Worm (Caenorhabditis elegans): ENCODE measurements around the gene tmem-184.

Gene tmem-184

DNA sequence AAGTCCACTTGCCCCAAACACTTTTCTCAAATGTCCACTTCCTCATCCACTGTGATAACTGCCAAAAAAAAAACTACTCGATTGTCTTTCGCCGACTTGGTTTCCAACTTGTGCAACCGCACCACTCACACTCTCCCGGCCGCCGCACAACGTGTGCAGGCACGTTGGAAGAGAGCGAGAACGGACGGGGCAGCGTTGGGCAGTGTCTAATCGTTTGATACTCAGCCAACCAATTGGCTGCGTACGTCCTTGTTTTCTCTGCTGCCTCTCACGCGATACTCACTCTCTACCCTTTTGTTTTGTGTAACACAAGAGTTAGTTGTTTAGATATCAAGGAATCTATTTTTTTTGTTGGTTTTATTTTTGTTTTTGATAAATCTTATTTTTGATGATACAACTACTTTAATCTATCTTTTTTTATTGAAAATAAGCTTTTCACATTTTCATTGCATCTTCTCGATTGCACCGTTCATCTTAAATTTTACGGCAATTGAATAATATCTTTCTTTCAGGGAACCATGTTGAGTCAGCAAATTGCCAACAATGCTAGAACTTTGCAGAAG, 46.9 kb upstream of the tmem-184 start, which contains the start of gene sucl-1 (continued):
- TF ChIP-seq B0035.1 (tag; optimal IDR thresholded peaks at IDR 0.05) (no peak), F49E8.2 (tag; optimal IDR thresholded peaks at IDR 0.05; ENCODE audit: insufficient read depth) (no peak), cebp-1 (GFP tag; IDR thresholded peaks at IDR 0.05) (peak; percentile 55; the same call in 1 of the 2 replicates), cebp-1 (tag; optimal IDR thresholded peaks at IDR 0.05) (peak; percentile 86), nfyb-1 (GFP tag; IDR thresholded peaks at IDR 0.05) (peak; percentile 84), Y53F4B.3 (GFP tag; IDR thresholded peaks at IDR 0.05) (no peak), mel-28 (tag; optimal IDR thresholded peaks at IDR 0.05; ENCODE audit: borderline replicate concordance) (no peak), unc-130 (GFP tag; optimal IDR thresholded peaks at IDR 0.05) (no peak), hlh-12 (tag; optimal IDR thresholded peaks at IDR 0.05) (no peak), hlh-26 (GFP tag; conservative IDR thresholded peaks at IDR 0.05) (no peak), nfya-1 (tag; optimal IDR thresholded peaks at IDR 0.05; ENCODE audit: borderline replicate concordance, insufficient read depth) (no peak), ceh-27 (GFP tag; optimal IDR thresholded peaks at IDR 0.05) (peak; percentile 90), mes-4 (tag; optimal IDR thresholded peaks at IDR 0.05) (no peak), ceh-91 (GFP tag; IDR thresholded peaks at IDR 0.05) (no peak), unc-62 (GFP tag; optimal IDR thresholded peaks at IDR 0.05) (no peak), athp-1 (tag; optimal IDR thresholded peaks at IDR 0.05) (no peak), dpl-1 (GFP tag; optimal IDR thresholded peaks at IDR 0.05) (no peak), ztf-22 (GFP tag; optimal IDR thresholded peaks at IDR 0.05) (no peak), madf-6 (GFP tag; IDR thresholded peaks at IDR 0.05) (peak; percentile 27; the same call in 1 of the 2 replicates), B0336.3 (GFP tag; IDR thresholded peaks at IDR 0.05) (peak; percentile 46; the same call in 1 of the 2 replicates), T07F8.4 (tag; optimal IDR thresholded peaks at IDR 0.05) (no peak), zfh-2 (GFP tag; conservative IDR thresholded peaks at IDR 0.05) (peak; percentile 97), die-1 (tag; optimal IDR thresholded peaks at IDR 0.05) (peak; percentile 52), ceh-100 (GFP tag; IDR thresholded peaks at IDR 0.05) (no peak), F57C9.4 (tag; optimal IDR thresholded peaks at IDR 0.05) (no peak), madf-8 (GFP tag; conservative IDR thresholded peaks at IDR 0.05) (no peak), F52B5.7 (tag; optimal IDR thresholded peaks at IDR 0.05) (no peak), dox-1 (GFP tag; IDR thresholded peaks at IDR 0.05) (peak; percentile 94), somi-1 (GFP tag; optimal IDR thresholded peaks at IDR 0.05) (peak; percentile 35), F37B4.10 (GFP tag; IDR thresholded peaks at IDR 0.05) (no peak), lin-35 (GFP tag; optimal IDR thresholded peaks at IDR 0.05) (peak in 1 of 3 experiments; percentile 64), D2030.7 (GFP tag; IDR thresholded peaks at IDR 0.05) (no peak), attf-5 (GFP tag; optimal IDR thresholded peaks at IDR 0.05) (peak; percentile 89), pha-4 (tag; optimal IDR thresholded peaks at IDR 0.05) (no peak), ceh-58 (GFP tag; IDR thresholded peaks at IDR 0.05) (no peak), B0019.2 (GFP tag; conservative IDR thresholded peaks at IDR 0.05) (no peak), ztf-25 (GFP tag; IDR thresholded peaks at IDR 0.05) (no peak), hmg-20 (GFP tag; IDR thresholded peaks at IDR 0.05) (no peak), hrde-1 (tag; optimal IDR thresholded peaks at IDR 0.05; ENCODE audit: borderline replicate concordance) (no peak), sea-2 (GFP tag; IDR thresholded peaks at IDR 0.05) (no peak), egrh-3 (GFP tag; IDR thresholded peaks at IDR 0.05) (peak; percentile 60; the same call in 1 of the 2 replicates), lsy-27 (tag; optimal IDR thresholded peaks at IDR 0.05; ENCODE audit: borderline replicate concordance, insufficient read depth) (no peak), aptf-3 (GFP tag; IDR thresholded peaks at IDR 0.05) (no peak), ceh-40 (GFP tag; IDR thresholded peaks at IDR 0.05) (no peak), let-607 (tag; optimal IDR thresholded peaks at IDR 0.05) (peak; percentile 93 to 94), let-526 (GFP tag; IDR thresholded peaks at IDR 0.05) (no peak), efl-1 (GFP tag; optimal IDR thresholded peaks at IDR 0.05) (no peak), C17E4.6 (GFP tag; IDR thresholded peaks at IDR 0.05) (no peak)

All from whole organism, young adult.